Worm (Caenorhabditis elegans): ENCODE results near the gene mig-2.
A peak's percentile ranks its signal among the peaks of the same experiment; 100 is the strongest.

mig-2 gene

ce11 chrX:11554522-11554921 is 6.1 kb downstream of the mig-2 start:
- TF ChIP-seq ceh-36 (tag; optimal IDR thresholded peaks at IDR 0.05) (no peak), hnd-1 (tag; optimal IDR thresholded peaks at IDR 0.05) (no peak), B0310.2 (tag; optimal IDR thresholded peaks at IDR 0.05) (no peak), flt-1 (GFP tag; IDR thresholded peaks at IDR 0.05) (no peak), aly-1 (tag; optimal IDR thresholded peaks at IDR 0.05) (no peak), ceh-13 (GFP tag; optimal IDR thresholded peaks at IDR 0.05) (no peak), sea-1 (GFP tag; conservative IDR thresholded peaks at IDR 0.05) (no peak), pes-1 (GFP tag; IDR thresholded peaks at IDR 0.05) (no peak), scrt-1 (GFP tag; IDR thresholded peaks at IDR 0.05) (no peak), ama-1 (optimal IDR thresholded peaks at IDR 0.05) (no peak), tra-4 (tag; optimal IDR thresholded peaks at IDR 0.05) (no peak), ets-7 (tag; optimal IDR thresholded peaks at IDR 0.05) (no peak)

ce11 chrX:11555046-11555445 is 6.6 kb downstream of the mig-2 start:
- TF ChIP-seq tra-4 (tag; optimal IDR thresholded peaks at IDR 0.05) (no peak), ets-7 (tag; optimal IDR thresholded peaks at IDR 0.05) (no peak)

DNA sequence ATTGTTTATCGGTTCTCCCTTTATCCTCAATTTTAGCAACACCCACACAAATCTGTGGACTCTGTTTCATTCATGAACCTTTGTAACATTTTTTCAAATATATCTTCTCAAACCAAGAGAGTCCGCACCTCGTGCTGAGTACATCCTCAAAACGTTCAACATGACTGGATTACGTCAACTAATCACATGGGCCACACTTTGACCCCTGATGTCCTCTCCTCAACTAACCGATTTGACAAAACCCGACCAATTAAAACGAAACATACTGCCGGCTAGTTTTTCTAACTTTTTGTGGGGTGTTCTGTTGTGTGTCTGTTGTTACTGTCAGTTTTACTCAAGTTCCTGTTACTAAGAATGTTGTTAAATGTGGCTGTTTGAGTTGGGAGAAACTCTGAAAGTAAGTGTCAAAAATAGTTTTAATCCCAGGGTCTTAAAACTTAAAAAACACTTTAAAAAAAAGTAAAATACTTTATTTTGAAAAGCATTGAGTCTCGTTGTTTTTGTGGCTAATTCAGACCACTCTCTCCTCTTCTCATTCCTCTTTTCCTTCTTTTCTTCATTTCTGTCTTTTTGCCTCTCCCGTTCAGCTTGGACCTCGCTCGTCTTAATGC is 7.2 kb downstream of the mig-2 start:
- no peak for TF ChIP-seq pes-1 (GFP tag; IDR thresholded peaks at IDR 0.05)
- no peak for TF ChIP-seq hmbx-1 (tag; optimal IDR thresholded peaks at IDR 0.05)
- TF ChIP-seq scrt-1 (GFP tag; IDR thresholded peaks at IDR 0.05) = no peak
- TF ChIP-seq tbx-11 (GFP tag; IDR thresholded peaks at IDR 0.05) = no peak
- no peak for TF ChIP-seq ama-1 (optimal IDR thresholded peaks at IDR 0.05)
- TF ChIP-seq tra-4 (tag; optimal IDR thresholded peaks at IDR 0.05) = no peak
- TF ChIP-seq ceh-36 (tag; optimal IDR thresholded peaks at IDR 0.05) = no peak
- no peak for TF ChIP-seq sea-1 (GFP tag; conservative IDR thresholded peaks at IDR 0.05)
- TF ChIP-seq ets-7 (tag; optimal IDR thresholded peaks at IDR 0.05) = no peak
- no peak for TF ChIP-seq aly-1 (tag; optimal IDR thresholded peaks at IDR 0.05)
- no peak for TF ChIP-seq F13C5.2 (tag; optimal IDR thresholded peaks at IDR 0.05)
- TF ChIP-seq B0310.2 (tag; optimal IDR thresholded peaks at IDR 0.05) = no peak
- TF ChIP-seq tbx-37 (GFP tag; conservative IDR thresholded peaks at IDR 0.05) = no peak
- no peak for TF ChIP-seq hmg-4 (GFP tag; optimal IDR thresholded peaks at IDR 0.05)
- no peak for TF ChIP-seq hnd-1 (tag; optimal IDR thresholded peaks at IDR 0.05)
- TF ChIP-seq flt-1 (GFP tag; IDR thresholded peaks at IDR 0.05) = no peak
- no peak for TF ChIP-seq ceh-13 (GFP tag; optimal IDR thresholded peaks at IDR 0.05)

DNA sequence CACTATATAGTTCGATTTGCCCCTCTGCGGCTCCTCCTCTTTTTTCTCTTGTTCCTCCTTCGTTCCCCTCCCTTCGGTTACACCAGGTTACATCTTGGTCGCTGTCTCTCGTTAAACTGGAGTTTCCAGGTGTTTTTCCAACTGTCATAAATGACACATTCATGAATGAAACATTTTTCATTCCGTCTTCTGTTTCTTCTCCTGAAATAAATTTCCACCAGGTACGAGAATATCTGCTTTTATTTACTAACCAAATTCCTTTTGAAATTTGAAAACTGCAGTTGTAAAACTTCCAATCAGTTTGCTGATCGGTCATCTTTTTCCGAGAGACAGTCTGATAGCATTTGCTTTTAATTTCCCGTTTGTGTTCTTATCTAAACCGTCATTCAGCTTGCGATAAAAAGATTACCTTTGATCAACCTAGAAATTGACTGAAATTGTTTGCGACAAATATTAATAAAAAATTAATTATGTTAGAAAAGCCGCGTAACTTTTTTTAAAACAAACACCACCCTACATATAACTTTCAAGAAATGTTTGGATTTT is 7.9 kb downstream of the mig-2 start, which contains the start of gene C35C5.10:
C35C5.10 (plus strand) TSS at position 51 of the 546 bp plus-strand sequence.
- TF ChIP-seq hmbx-1 (tag; optimal IDR thresholded peaks at IDR 0.05) (no peak), hnd-1 (tag; optimal IDR thresholded peaks at IDR 0.05) (no peak), ets-7 (tag; optimal IDR thresholded peaks at IDR 0.05) (no peak), tbx-11 (GFP tag; IDR thresholded peaks at IDR 0.05) (no peak), B0310.2 (tag; optimal IDR thresholded peaks at IDR 0.05) (no peak), ama-1 (optimal IDR thresholded peaks at IDR 0.05) (no peak), tbx-37 (GFP tag; conservative IDR thresholded peaks at IDR 0.05) (no peak), hmg-4 (GFP tag; optimal IDR thresholded peaks at IDR 0.05) (no peak), flt-1 (GFP tag; IDR thresholded peaks at IDR 0.05) (no peak), F13C5.2 (tag; optimal IDR thresholded peaks at IDR 0.05) (no peak), aly-1 (tag; optimal IDR thresholded peaks at IDR 0.05) (no peak), pes-1 (GFP tag; IDR thresholded peaks at IDR 0.05) (no peak), ceh-13 (GFP tag; optimal IDR thresholded peaks at IDR 0.05) (no peak)

DNA sequence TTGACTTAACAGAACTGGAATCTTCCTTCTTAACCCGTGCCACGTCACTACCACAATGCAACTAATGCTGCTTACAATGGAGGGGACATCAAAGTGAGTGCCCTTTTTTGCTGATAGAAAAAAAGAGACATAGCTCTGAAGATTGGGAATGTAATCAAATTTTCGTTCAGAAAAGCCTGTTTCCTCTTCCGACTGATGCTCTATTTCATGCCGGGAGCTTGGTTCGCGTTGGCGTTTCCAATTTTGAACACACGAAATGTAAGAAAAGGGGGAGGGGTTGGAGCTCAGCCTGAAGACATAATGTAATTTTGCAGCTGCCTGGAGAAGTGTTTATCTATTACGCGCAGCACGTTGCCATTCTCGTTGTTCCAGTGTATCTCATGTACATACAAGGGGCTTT is 9.7 kb downstream of the mig-2 start:
- TF ChIP-seq F13C5.2 (tag; optimal IDR thresholded peaks at IDR 0.05) (no peak), tbx-11 (GFP tag; IDR thresholded peaks at IDR 0.05) (no peak), pes-1 (GFP tag; IDR thresholded peaks at IDR 0.05) (no peak), hmg-4 (GFP tag; optimal IDR thresholded peaks at IDR 0.05) (no peak), tbx-37 (GFP tag; conservative IDR thresholded peaks at IDR 0.05) (no peak), ceh-13 (GFP tag; optimal IDR thresholded peaks at IDR 0.05) (no peak), ama-1 (optimal IDR thresholded peaks at IDR 0.05) (no peak), aly-1 (tag; optimal IDR thresholded peaks at IDR 0.05) (no peak), hnd-1 (tag; optimal IDR thresholded peaks at IDR 0.05) (no peak), hmbx-1 (tag; optimal IDR thresholded peaks at IDR 0.05) (no peak)

ce11 chrX:11560076-11560475 is 11.7 kb downstream of the mig-2 start:
- no peak for TF ChIP-seq ceh-13 (GFP tag; optimal IDR thresholded peaks at IDR 0.05)
- TF ChIP-seq pes-1 (GFP tag; IDR thresholded peaks at IDR 0.05) = no peak
- TF ChIP-seq B0310.2 (tag; optimal IDR thresholded peaks at IDR 0.05) = no peak
- no peak for TF ChIP-seq tbx-11 (GFP tag; IDR thresholded peaks at IDR 0.05)
- no peak for TF ChIP-seq ama-1 (optimal IDR thresholded peaks at IDR 0.05)
- TF ChIP-seq flt-1 (GFP tag; IDR thresholded peaks at IDR 0.05) = no peak
- no peak for TF ChIP-seq hmbx-1 (tag; optimal IDR thresholded peaks at IDR 0.05)
- no peak for TF ChIP-seq F13C5.2 (tag; optimal IDR thresholded peaks at IDR 0.05)
- TF ChIP-seq sea-1 (GFP tag; conservative IDR thresholded peaks at IDR 0.05) = no peak
- TF ChIP-seq scrt-1 (GFP tag; IDR thresholded peaks at IDR 0.05) = no peak
- no peak for TF ChIP-seq tra-4 (tag; optimal IDR thresholded peaks at IDR 0.05)
- TF ChIP-seq tbx-37 (GFP tag; conservative IDR thresholded peaks at IDR 0.05) = no peak
- no peak for TF ChIP-seq ets-7 (tag; optimal IDR thresholded peaks at IDR 0.05)
- no peak for TF ChIP-seq ceh-36 (tag; optimal IDR thresholded peaks at IDR 0.05)
- no peak for TF ChIP-seq hnd-1 (tag; optimal IDR thresholded peaks at IDR 0.05)

DNA sequence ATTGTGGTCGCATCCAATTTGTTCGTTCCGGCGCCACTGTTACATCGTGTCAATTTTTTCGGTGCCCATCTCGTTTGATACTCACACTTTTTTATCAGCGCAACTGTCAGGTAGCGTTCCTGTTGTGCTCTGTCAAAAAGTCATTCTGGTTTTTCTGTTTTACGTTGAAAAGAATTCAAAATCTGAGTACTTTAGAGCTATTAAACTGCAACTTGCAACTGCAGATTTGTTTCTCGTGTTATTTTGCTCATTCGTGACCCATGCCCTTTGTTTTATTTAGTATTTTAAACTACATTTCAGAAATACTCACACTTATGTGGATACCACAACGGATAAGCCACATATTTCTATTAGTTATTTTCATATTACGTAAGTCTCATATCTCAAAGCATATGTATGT is 12.2 kb downstream of the mig-2 start, which contains the start of gene lev-8:
lev-8 (plus strand) TSS at position 301 of the 400 bp plus-strand sequence.
- no peak for TF ChIP-seq tbx-37 (GFP tag; conservative IDR thresholded peaks at IDR 0.05)
- no peak for TF ChIP-seq tbx-11 (GFP tag; IDR thresholded peaks at IDR 0.05)
- TF ChIP-seq aly-1 (tag; optimal IDR thresholded peaks at IDR 0.05) = no peak

DNA sequence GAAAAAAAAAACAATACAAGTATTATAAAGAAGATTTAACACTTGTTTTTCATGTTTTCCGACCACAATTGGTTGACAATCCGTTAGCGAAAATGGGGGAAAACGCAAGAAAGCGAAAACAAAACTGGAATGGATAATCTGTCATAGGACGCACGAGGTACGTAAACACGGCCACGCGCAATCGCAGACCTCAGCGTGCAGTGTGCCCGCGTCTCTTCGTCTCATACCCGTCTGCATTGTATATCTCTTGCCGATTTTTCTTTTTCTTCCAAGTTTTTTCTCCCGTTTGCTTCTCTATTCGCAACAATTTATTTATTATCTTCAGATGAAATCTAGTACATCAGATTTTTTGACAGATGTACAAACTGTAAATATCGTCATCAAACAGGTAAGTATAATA is 15.3 kb downstream of the mig-2 start, which contains the start of gene trpp-9:
trpp-9 (plus strand) TSS at position 261 of the 400 bp plus-strand sequence.
- TF ChIP-seq hmg-4 (GFP tag; optimal IDR thresholded peaks at IDR 0.05) (peak; percentile 58), pes-1 (GFP tag; IDR thresholded peaks at IDR 0.05) (no peak), F13C5.2 (tag; optimal IDR thresholded peaks at IDR 0.05) (peak; percentile 78), sea-1 (GFP tag; conservative IDR thresholded peaks at IDR 0.05) (no peak)
